Worm (Caenorhabditis elegans) whole organism, young adult: ENCODE measurements around the gene C25F9.9.

Source experiments
- B0019.2 ChIP-seq: fragments of 200-800 bp; sonication (Bioruptor generic); conservative IDR thresholded peaks from 2 replicates; pipeline ENCODE4 v1.3.6; 2022; ENCODE audit warnings: missing genetic modification reagents, missing genetic modification characterization, missing compliant biosample characterization
- C06A6.2 ChIP-seq: fragments of 200-800 bp; sonication (Bioruptor generic); conservative IDR thresholded peaks from 2 replicates; pipeline ENCODE4 v1.3.6; 2022; ENCODE audit warnings: missing genetic modification characterization, missing compliant biosample characterization
- D2030.7 ChIP-seq: fragments of 200-800 bp; sonication (Bioruptor generic); IDR thresholded peaks from 2 replicates; pipeline ENCODE4 v1.3.6; 2022; ENCODE audit warnings: missing genetic modification reagents, missing genetic modification characterization, missing compliant biosample characterization
- F10E7.11 ChIP-seq: sonication (generic microtip); optimal IDR thresholded peaks from 2 replicates; lab custom pipeline; 2017; ENCODE audit warnings: mild to moderate bottlenecking, missing genetic modification characterization, moderate library complexity, missing compliant biosample characterization
- F22D6.2 ChIP-seq: sonication (generic microtip); optimal IDR thresholded peaks from 2 replicates; lab custom pipeline; 2016; ENCODE audit warnings: mild to moderate bottlenecking, missing genetic modification characterization, missing compliant biosample characterization
- F57A8.1 ChIP-seq: fragments of 200-800 bp; sonication (Bioruptor generic); optimal IDR thresholded peaks from 2 replicates; lab custom pipeline; 2018; ENCODE audit warnings: mild to moderate bottlenecking, missing genetic modification characterization, moderate library complexity, missing compliant biosample characterization
- F57C9.4 ChIP-seq: sonication (generic microtip); optimal IDR thresholded peaks from 2 replicates; lab custom pipeline; 2017; ENCODE audit warnings: mild to moderate bottlenecking, missing genetic modification characterization, missing compliant biosample characterization
- K11D2.4 ChIP-seq: fragments of 200-800 bp; sonication (Bioruptor generic); IDR thresholded peaks from 2 replicates; pipeline ENCODE4 v1.3.6; 2022; ENCODE audit warnings: missing genetic modification reagents, missing genetic modification characterization, missing compliant biosample characterization
- T07F8.4 ChIP-seq: sonication (generic microtip); optimal IDR thresholded peaks from 2 replicates; lab custom pipeline; 2016; ENCODE audit warnings: mild to moderate bottlenecking, missing genetic modification characterization, moderate library complexity, missing compliant biosample characterization
- Y53F4B.3 ChIP-seq: fragments of 200-800 bp; sonication (Bioruptor generic); IDR thresholded peaks from 2 replicates; pipeline ENCODE4 v1.3.6; 2022; ENCODE audit warnings: missing genetic modification reagents, missing genetic modification characterization, missing compliant biosample characterization
- Y53G8AR.9 ChIP-seq: fragments of 200-800 bp; sonication (Bioruptor generic); conservative IDR thresholded peaks from 2 replicates; pipeline ENCODE4 v1.3.6; 2022; ENCODE audit warnings: missing genetic modification reagents, missing genetic modification characterization, missing compliant biosample characterization
- Y56A3A.18 ChIP-seq: fragments of 200-800 bp; sonication (Bioruptor generic); IDR thresholded peaks from 2 replicates; pipeline ENCODE4 v1.3.6; 2022; ENCODE audit warnings: missing genetic modification reagents, missing genetic modification characterization, missing compliant biosample characterization
- Y67H2A.10 ChIP-seq: fragments of 200-800 bp; sonication (Bioruptor generic); conservative IDR thresholded peaks from 2 replicates; pipeline ENCODE4 v1.3.6; 2022; ENCODE audit warnings: missing genetic modification reagents, missing genetic modification characterization, missing compliant biosample characterization
- Y79H2A.3 ChIP-seq: fragments of 200-800 bp; sonication (Bioruptor generic); conservative IDR thresholded peaks from 2 replicates; pipeline ENCODE4 v1.3.6; 2022; ENCODE audit warnings: missing genetic modification reagents, missing genetic modification characterization, missing compliant biosample characterization
- akir-1 ChIP-seq: fragments of 200-800 bp; sonication (Bioruptor generic); optimal IDR thresholded peaks from 2 replicates; lab custom pipeline; 2018; ENCODE audit warnings: mild to moderate bottlenecking, missing genetic modification characterization, moderate library complexity, missing compliant biosample characterization
- aptf-3 ChIP-seq: fragments of 200-800 bp; sonication (Bioruptor generic); IDR thresholded peaks from 2 replicates; pipeline ENCODE4 v1.3.6; 2022; ENCODE audit warnings: missing genetic modification characterization, missing compliant biosample characterization
- attf-3 ChIP-seq: fragments of 200-800 bp; sonication (Bioruptor generic); conservative IDR thresholded peaks from 2 replicates; pipeline ENCODE4 v1.3.6; 2022; ENCODE audit warnings: missing genetic modification reagents, missing genetic modification characterization, missing compliant biosample characterization
- bed-2 ChIP-seq: fragments of 200-800 bp; sonication (Bioruptor generic); IDR thresholded peaks from 2 replicates; pipeline ENCODE4 v1.3.6; 2022; ENCODE audit warnings: missing genetic modification reagents, missing genetic modification characterization, missing compliant biosample characterization
- cebp-1 ChIP-seq, 2 experiments: fragments of 200-800 bp in 1 of 2; sonication (Bioruptor generic) in 1 of 2; sonication (generic microtip) in 1 of 2; IDR thresholded peaks in 1 of 2; optimal IDR thresholded peaks in 1 of 2; 2 replicates each; pipeline versions ENCODE4 v1.3.6 to Lab custom; 2017 to 2022; ENCODE audit warnings: missing compliant biosample characterization in 2 of 2, missing genetic modification characterization in 2 of 2, mild to moderate bottlenecking in 1 of 2, missing genetic modification reagents in 1 of 2, moderate library complexity in 1 of 2
- ceh-27 ChIP-seq: fragments of 200-800 bp; sonication (Bioruptor generic); optimal IDR thresholded peaks from 2 replicates; lab custom pipeline; 2018; ENCODE audit warnings: mild to moderate bottlenecking, missing genetic modification characterization, moderate library complexity, missing compliant biosample characterization
- ceh-91 ChIP-seq: fragments of 200-800 bp; sonication (Bioruptor generic); IDR thresholded peaks from 2 replicates; pipeline ENCODE4 v1.3.6; 2022; ENCODE audit warnings: missing genetic modification reagents, missing genetic modification characterization, missing compliant biosample characterization
- chd-7 ChIP-seq: sonication (generic microtip); optimal IDR thresholded peaks from 2 replicates; lab custom pipeline; 2016; ENCODE audit warnings: mild to moderate bottlenecking, missing genetic modification characterization, moderate library complexity, missing compliant biosample characterization
- egl-18 ChIP-seq: fragments of 200-800 bp; sonication (Bioruptor generic); IDR thresholded peaks from 2 replicates; pipeline ENCODE4 v1.3.6; 2022; ENCODE audit warnings: missing genetic modification reagents, missing genetic modification characterization, missing compliant biosample characterization
- hlh-26 ChIP-seq: fragments of 200-800 bp; sonication (Bioruptor generic); conservative IDR thresholded peaks from 2 replicates; pipeline ENCODE4 v1.3.6; 2022; ENCODE audit warnings: missing genetic modification reagents, missing genetic modification characterization, missing compliant biosample characterization
- hmg-1.2 ChIP-seq: fragments of 200-800 bp; sonication (Bioruptor generic); IDR thresholded peaks from 2 replicates; pipeline ENCODE4 v1.3.6; 2022; ENCODE audit warnings: missing genetic modification reagents, missing genetic modification characterization, missing compliant biosample characterization
- hmg-20 ChIP-seq: fragments of 200-800 bp; sonication (Bioruptor generic); IDR thresholded peaks from 2 replicates; pipeline ENCODE4 v1.3.6; 2022; ENCODE audit warnings: missing genetic modification reagents, missing genetic modification characterization, missing compliant biosample characterization
- lin-26 ChIP-seq: fragments of 200-800 bp; sonication (Bioruptor generic); IDR thresholded peaks from 2 replicates; pipeline ENCODE4 v1.3.6; 2022; ENCODE audit warnings: missing genetic modification reagents, missing genetic modification characterization, missing compliant biosample characterization
- lin-35 ChIP-seq, 3 experiments: fragments of 150-350 bp in 2 of 3; sonication (generic microtip) in 1 of 3; optimal IDR thresholded peaks; 2 replicates each; lab custom pipeline; 2014 to 2018; ENCODE audit warnings: missing biosample characterization in 3 of 3, missing genetic modification characterization in 3 of 3, missing genetic modification reagents in 3 of 3
- lin-54 ChIP-seq: fragments of 200-800 bp; sonication (Bioruptor generic); optimal IDR thresholded peaks from 2 replicates; lab custom pipeline; 2018; ENCODE audit warnings: mild to moderate bottlenecking, missing genetic modification characterization, missing compliant biosample characterization
- lsl-1 ChIP-seq: fragments of 200-800 bp; sonication (Bioruptor generic); optimal IDR thresholded peaks from 2 replicates; lab custom pipeline; 2018; ENCODE audit warnings: mild to moderate bottlenecking, missing genetic modification characterization, moderate library complexity, missing compliant biosample characterization
- madf-3 ChIP-seq: fragments of 200-800 bp; sonication (Bioruptor generic); IDR thresholded peaks from 2 replicates; pipeline ENCODE4 v1.3.6; 2022; ENCODE audit warnings: missing genetic modification reagents, missing genetic modification characterization, missing compliant biosample characterization
- madf-8 ChIP-seq: fragments of 200-800 bp; sonication (Bioruptor generic); conservative IDR thresholded peaks from 2 replicates; pipeline ENCODE4 v1.3.6; 2022; ENCODE audit warnings: missing genetic modification reagents, missing genetic modification characterization, missing compliant biosample characterization
- mes-4 ChIP-seq: sonication (generic microtip); optimal IDR thresholded peaks from 2 replicates; lab custom pipeline; 2016; ENCODE audit warnings: missing genotype, missing genetic modification characterization, missing compliant biosample characterization
- nfyb-1 ChIP-seq: fragments of 200-800 bp; sonication (Bioruptor generic); IDR thresholded peaks from 2 replicates; pipeline ENCODE4 v1.3.6; 2022; ENCODE audit warnings: missing genetic modification reagents, missing genetic modification characterization, missing compliant biosample characterization
- nhr-179 ChIP-seq: sonication (generic microtip); optimal IDR thresholded peaks from 2 replicates; lab custom pipeline; 2016; ENCODE audit warnings: mild to moderate bottlenecking, missing genetic modification characterization, missing compliant biosample characterization
- nhr-27 ChIP-seq: fragments of 200-800 bp; sonication (Bioruptor generic); optimal IDR thresholded peaks from 2 replicates; lab custom pipeline; 2018; ENCODE audit warnings: mild to moderate bottlenecking, missing genetic modification characterization, moderate library complexity, missing compliant biosample characterization
- nhr-90 ChIP-seq: sonication (generic microtip); optimal IDR thresholded peaks from 2 replicates; lab custom pipeline; 2016; ENCODE audit warnings: missing genotype, mild to moderate bottlenecking, missing genetic modification characterization, missing compliant biosample characterization
- pbrm-1 ChIP-seq: fragments of 200-800 bp; sonication (Bioruptor generic); IDR thresholded peaks from 2 replicates; pipeline ENCODE4 v1.3.6; 2022; ENCODE audit warnings: missing genetic modification reagents, missing genetic modification characterization, missing compliant biosample characterization
- pha-4 ChIP-seq: fragments of 150-350 bp; sonication (generic microtip); optimal IDR thresholded peaks from 2 replicates; lab custom pipeline; 2014; ENCODE audit warnings: missing biosample characterization, missing genetic modification reagents, missing genetic modification characterization
- repo-1 ChIP-seq: sonication (generic microtip); optimal IDR thresholded peaks from 2 replicates; lab custom pipeline; 2017; ENCODE audit warnings: mild to moderate bottlenecking, missing genetic modification characterization, missing compliant biosample characterization
- somi-1 ChIP-seq: fragments of 200-800 bp; sonication (Bioruptor generic); optimal IDR thresholded peaks from 2 replicates; lab custom pipeline; 2018; ENCODE audit warnings: mild to moderate bottlenecking, missing genetic modification characterization, missing compliant biosample characterization
- sptf-2 ChIP-seq: fragments of 200-800 bp; sonication (Bioruptor generic); optimal IDR thresholded peaks from 2 replicates; lab custom pipeline; 2018; ENCODE audit warnings: mild to moderate bottlenecking, missing genetic modification characterization, missing compliant biosample characterization
- tbx-9 ChIP-seq: sonication (generic microtip); optimal IDR thresholded peaks from 2 replicates; lab custom pipeline; 2016; ENCODE audit warnings: borderline replicate concordance, missing genetic modification characterization, inconsistent platforms, missing compliant biosample characterization
- tlf-1 ChIP-seq: fragments of 200-800 bp; sonication (Bioruptor generic); optimal IDR thresholded peaks from 2 replicates; lab custom pipeline; 2018; ENCODE audit warnings: mild to moderate bottlenecking, missing genetic modification characterization, missing compliant biosample characterization
- ztf-22 ChIP-seq: fragments of 200-800 bp; sonication (Bioruptor generic); optimal IDR thresholded peaks from 2 replicates; lab custom pipeline; 2018; ENCODE audit warnings: mild to moderate bottlenecking, missing genetic modification characterization, moderate library complexity, missing compliant biosample characterization
- ztf-25 ChIP-seq: fragments of 200-800 bp; sonication (Bioruptor generic); IDR thresholded peaks from 2 replicates; pipeline ENCODE4 v1.3.6; 2022; ENCODE audit warnings: missing genetic modification reagents, missing genetic modification characterization, missing compliant biosample characterization
- ztf-26 ChIP-seq: sonication (generic microtip); optimal IDR thresholded peaks from 2 replicates; lab custom pipeline; 2017; ENCODE audit warnings: missing genetic modification characterization, missing compliant biosample characterization
- ztf-3 ChIP-seq: fragments of 200-800 bp; sonication (Bioruptor generic); optimal IDR thresholded peaks from 2 replicates; lab custom pipeline; 2018; ENCODE audit warnings: mild to moderate bottlenecking, missing genetic modification characterization, missing compliant biosample characterization

Gene C25F9.9

DNA sequence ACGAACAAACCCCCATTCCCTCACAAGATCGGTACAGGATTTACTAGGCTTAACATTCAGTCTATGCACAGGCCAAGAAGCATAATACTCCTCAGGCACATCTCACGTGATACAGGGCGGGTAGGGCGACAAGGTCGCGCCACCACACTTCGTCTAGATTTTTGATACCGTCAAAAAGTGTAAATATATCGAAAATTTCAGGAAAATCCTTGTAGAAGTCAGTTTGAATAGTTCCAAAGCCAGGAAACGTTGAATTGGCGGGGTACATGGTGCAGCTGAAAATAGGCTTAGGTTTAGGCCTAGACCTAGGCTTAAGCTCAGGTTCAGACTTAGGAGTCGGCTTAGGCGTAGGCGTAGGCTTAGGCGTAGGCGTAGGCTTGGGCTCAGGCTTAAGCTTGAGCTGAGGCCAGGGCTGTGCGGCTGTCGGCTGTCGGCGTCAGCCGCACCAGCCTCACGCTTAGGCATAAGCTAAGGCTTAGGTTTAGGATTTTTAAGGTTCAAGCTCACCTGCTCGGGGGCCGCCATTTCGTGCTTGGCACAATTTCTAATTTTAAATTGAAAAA, 14.0 kb downstream of the C25F9.9 start (continued):
- TF ChIP-seq C06A6.2 (GFP tag; lab: Robert Waterston, UW) (no peak), hmg-1.2 (peak; percentile 28; the same call in 1 of the 2 replicates), akir-1 (GFP tag; lab: Kevin White, UChicago) (no peak), sptf-2 (GFP tag; lab: Kevin White, UChicago) (peak; percentile 23), lin-26 (GFP tag; lab: Robert Waterston, UW) (0 out of 2 replicates have a peak, but pooled peaks have one; percentile 44), hlh-26 (GFP tag; lab: Robert Waterston, UW) (no peak), repo-1 (no peak), ceh-91 (GFP tag; lab: Robert Waterston, UW) (no peak), ceh-27 (GFP tag; lab: Kevin White, UChicago) (no peak), pha-4 (tag; lab: Kevin White, UChicago) (no peak), attf-3 (GFP tag; lab: Robert Waterston, UW) (peak; percentile 34; the same call in 1 of the 2 replicates), F10E7.11 (tag; lab: Kevin White, UChicago) (no peak), Y67H2A.10 (GFP tag; lab: Robert Waterston, UW) (no peak), madf-8 (GFP tag; lab: Robert Waterston, UW) (no peak), nhr-90 (tag; lab: Kevin White, UChicago) (no peak), nfyb-1 (GFP tag; lab: Robert Waterston, UW) (no peak), Y79H2A.3 (GFP tag; lab: Robert Waterston, UW) (no peak), ztf-22 (GFP tag; lab: Kevin White, UChicago) (no peak), tlf-1 (no peak), F22D6.2 (tag; lab: Kevin White, UChicago) (no peak), egl-18 (GFP tag; lab: Robert Waterston, UW) (no peak), bed-2 (GFP tag; lab: Robert Waterston, UW) (0 out of 2 replicates have a peak, but pooled peaks have one; percentile 10), nhr-27 (no peak), Y53G8AR.9 (GFP tag; lab: Robert Waterston, UW) (no peak), tbx-9 (tag; lab: Kevin White, UChicago) (no peak), T07F8.4 (no peak), D2030.7 (no peak), F57A8.1 (GFP tag; lab: Kevin White, UChicago) (no peak), aptf-3 (GFP tag; lab: Robert Waterston, UW) (0 out of 2 replicates have a peak, but pooled peaks have one; percentile 21), chd-7 (peak; percentile 49), hmg-20 (GFP tag; lab: Robert Waterston, UW) (no peak), pbrm-1 (no peak), lsl-1 (GFP tag; lab: Kevin White, UChicago) (no peak), lin-54 (GFP tag; lab: Kevin White, UChicago) (no peak), F57C9.4 (tag; lab: Kevin White, UChicago) (no peak), ztf-26 (no peak), Y56A3A.18 (GFP tag; lab: Robert Waterston, UW) (no peak), ztf-3 (peak; percentile 3), somi-1 (GFP tag; lab: Kevin White, UChicago) (no peak), cebp-1 (GFP tag; IDR thresholded peaks at IDR 0.05; lab: Robert Waterston, UW) (no peak), cebp-1 (tag; optimal IDR thresholded peaks at IDR 0.05; lab: Kevin White, UChicago) (no peak), B0019.2 (GFP tag; lab: Robert Waterston, UW) (no peak), K11D2.4 (GFP tag; lab: Robert Waterston, UW) (no peak), madf-3 (GFP tag; lab: Robert Waterston, UW) (0 out of 2 replicates have a peak, but pooled peaks have one; percentile 35), ztf-25 (no peak), mes-4 (tag; lab: Kevin White, UChicago) (no peak), Y53F4B.3 (GFP tag; lab: Robert Waterston, UW) (no peak), lin-35 (GFP tag; optimal IDR thresholded peaks at IDR 0.05; lab: Kevin White, UChicago) (no peak), nhr-179 (no peak)
